Worm (Caenorhabditis elegans): ENCODE data around the gene rga-3.

- no peak for TF ChIP-seq ref-1 (GFP tag; conservative IDR thresholded peaks at IDR 0.05)
- no peak for TF ChIP-seq flt-1 (GFP tag; IDR thresholded peaks at IDR 0.05)
Observed at ce11 chrV:5697581-5697980, 20.1 kb upstream of the rga-3 start.

Data from whole organism, midembryonic.